Worm (Caenorhabditis elegans) whole organism, late embryonic: ENCODE measurements around the gene ptr-3.

Experiments
- Y22D7AL.16 ChIP-seq: sonication (generic microtip); optimal IDR thresholded peaks from 2 replicates; lab custom pipeline; 2016; ENCODE audit warnings: missing genetic modification characterization, missing compliant biosample characterization
- lin-11 ChIP-seq: fragments of 200-800 bp; sonication (Bioruptor generic); optimal IDR thresholded peaks from 2 replicates; lab custom pipeline; 2018; ENCODE audit warnings: mild to moderate bottlenecking, missing genetic modification characterization, missing compliant biosample characterization
- nfya-1 ChIP-seq: sonication (generic microtip); optimal IDR thresholded peaks from 2 replicates; lab custom pipeline; 2017; ENCODE audit warnings: missing genetic modification characterization, mild to moderate bottlenecking, missing compliant biosample characterization, antibody characterized with exemption, moderate library complexity
- rnt-1 ChIP-seq: sonication (generic microtip); optimal IDR thresholded peaks from 2 replicates; lab custom pipeline; 2016; ENCODE audit warnings: missing genetic modification characterization, missing compliant biosample characterization
- unc-86 ChIP-seq: sonication (generic microtip); optimal IDR thresholded peaks from 2 replicates; lab custom pipeline; 2016; ENCODE audit warnings: missing genetic modification characterization, missing compliant biosample characterization
- ztf-16 ChIP-seq: sonication (generic microtip); optimal IDR thresholded peaks from 2 replicates; lab custom pipeline; 2017; ENCODE audit warnings: missing genetic modification characterization, missing compliant biosample characterization

DNA sequence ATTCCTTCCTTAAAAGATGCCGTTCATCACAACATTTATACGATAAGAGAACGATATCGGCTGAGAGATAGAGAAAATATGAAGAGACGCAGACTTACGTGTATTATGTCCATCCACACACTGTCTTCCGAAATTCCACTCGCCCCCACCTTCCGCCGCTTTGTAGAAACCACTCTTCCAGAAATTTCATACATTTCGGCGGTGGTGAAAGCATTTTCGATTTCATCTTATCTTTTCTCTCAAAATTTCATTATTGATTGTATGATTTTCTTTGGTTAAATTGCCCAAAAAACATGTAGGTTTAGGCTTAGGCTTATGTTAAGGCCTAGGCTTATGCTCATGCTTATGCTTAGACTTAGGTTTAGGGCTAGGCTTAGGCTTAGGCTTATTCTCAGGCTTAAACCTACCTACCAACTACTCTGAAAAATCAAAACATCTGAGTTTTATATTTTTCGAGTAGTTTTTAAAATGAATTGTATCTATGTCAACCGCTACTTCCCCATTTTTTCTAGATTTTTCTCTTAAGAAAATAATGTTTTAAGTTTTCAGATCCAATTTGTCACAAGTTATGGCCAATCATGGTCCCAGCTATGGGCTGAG, 30.0 kb downstream of the ptr-3 start, which contains the start of gene cpn-2:
- no peak for TF ChIP-seq rnt-1 (tag; lab: Kevin White, UChicago)
- no peak for TF ChIP-seq unc-86 (tag; lab: Kevin White, UChicago)
- peak; percentile 27 for TF ChIP-seq nfya-1 (tag; lab: Kevin White, UChicago)
- TF ChIP-seq ztf-16 (tag; lab: Kevin White, UChicago) = no peak
- TF ChIP-seq Y22D7AL.16 (tag; lab: Kevin White, UChicago) = no peak
- no peak for TF ChIP-seq lin-11 (tag; lab: Kevin White, UChicago)
